Fruit fly (Drosophila melanogaster): ENCODE data around the gene snf.

snf gene

DNA sequence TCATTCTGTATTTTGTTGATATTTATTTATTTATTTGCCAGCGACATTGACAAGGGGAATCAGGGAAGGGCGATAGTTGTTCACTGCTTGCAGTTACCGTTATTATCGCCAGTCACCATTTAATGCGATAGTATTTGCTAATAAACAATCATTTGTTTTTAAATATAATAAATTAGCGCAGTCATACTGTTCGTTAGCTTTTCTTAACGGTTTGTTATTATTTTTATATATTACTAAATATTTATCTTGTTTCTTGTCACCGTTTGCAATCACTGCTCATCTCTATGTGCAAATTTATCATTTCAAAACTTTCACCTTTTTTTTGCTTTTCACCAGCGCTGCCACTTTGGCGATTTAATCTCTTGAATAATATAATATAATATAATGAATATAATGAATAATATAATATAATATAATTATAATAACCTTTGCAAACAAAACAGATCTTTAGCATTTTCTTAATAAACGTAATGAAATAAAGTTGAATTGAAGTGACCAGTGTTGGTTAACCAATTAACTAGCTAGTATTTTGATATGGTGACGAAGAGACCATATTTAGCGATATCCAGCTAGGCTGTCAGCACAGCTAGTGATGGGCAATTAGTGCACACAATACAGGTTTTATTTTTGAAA, 20.3 kb downstream of the snf start, which contains the start of the genes CG3309 and XRCC1:
Gene CG3309, minus strand, starts transcription at position 82 of the 633 bp plus-strand sequence.
Gene XRCC1, plus strand, starts transcription at position 611 of the 633 bp plus-strand sequence.
- TF ChIP-seq HLH106 (tag; optimal IDR thresholded peaks at IDR 0.05) (peak; percentile 52), ey (GFP tag; optimal IDR thresholded peaks at IDR 0.05) (peak; percentile 1), Jra (GFP tag; optimal IDR thresholded peaks at IDR 0.05) (no peak), OdsH (GFP tag; optimal IDR thresholded peaks at IDR 0.05) (peak; percentile 15), brk (GFP tag; optimal IDR thresholded peaks at IDR 0.05) (no peak), br (GFP tag; optimal IDR thresholded peaks at IDR 0.05) (no peak), Vsx2 (GFP tag; optimal IDR thresholded peaks at IDR 0.05; ENCODE audit: partially characterized antibody) (no peak), N (GFP tag; optimal IDR thresholded peaks at IDR 0.05) (no peak), Mio (GFP tag; optimal IDR thresholded peaks at IDR 0.05) (no peak), dl (GFP tag; optimal IDR thresholded peaks at IDR 0.05; ENCODE audit: insufficient read depth in 1 of 2, partially characterized antibody in 2 of 2) (no peak), rgr (GFP tag; optimal IDR thresholded peaks at IDR 0.05) (peak; percentile 57), woc (GFP tag; optimal IDR thresholded peaks at IDR 0.05) (peak; percentile 80), sv (GFP tag; optimal IDR thresholded peaks at IDR 0.05) (no peak), fru (GFP tag; optimal IDR thresholded peaks at IDR 0.05) (peak; percentile 25), dmrt93B (GFP tag; optimal IDR thresholded peaks at IDR 0.05) (peak; percentile 4), foxo (GFP tag; optimal IDR thresholded peaks at IDR 0.05) (peak in 1 of 2 experiments; percentile 61), Hr83 (GFP tag; optimal IDR thresholded peaks at IDR 0.05; ENCODE audit: poor library complexity, severe bottlenecking) (peak; percentile 7), Myc (optimal IDR thresholded peaks at IDR 0.05) (peak; percentile 97), sage (GFP tag; optimal IDR thresholded peaks at IDR 0.05) (peak; percentile 20), Rel (GFP tag; optimal IDR thresholded peaks at IDR 0.05) (no peak), Rel (tag; optimal IDR thresholded peaks at IDR 0.05) (peak; percentile 62), CG9705 (GFP tag; optimal IDR thresholded peaks at IDR 0.05) (peak; percentile 10), h (GFP tag; optimal IDR thresholded peaks at IDR 0.05) (peak; percentile 30), pan (optimal IDR thresholded peaks at IDR 0.05) (no peak), CG32264 (GFP tag; optimal IDR thresholded peaks at IDR 0.05) (no peak), Sp1 (GFP tag; optimal IDR thresholded peaks at IDR 0.05) (peak; percentile 32), dsf (GFP tag; optimal IDR thresholded peaks at IDR 0.05; ENCODE audit: borderline replicate concordance) (peak; percentile 10), Hnf4 (GFP tag; optimal IDR thresholded peaks at IDR 0.05) (no peak), psq (GFP tag; optimal IDR thresholded peaks at IDR 0.05) (peak; percentile 15)

DNA sequence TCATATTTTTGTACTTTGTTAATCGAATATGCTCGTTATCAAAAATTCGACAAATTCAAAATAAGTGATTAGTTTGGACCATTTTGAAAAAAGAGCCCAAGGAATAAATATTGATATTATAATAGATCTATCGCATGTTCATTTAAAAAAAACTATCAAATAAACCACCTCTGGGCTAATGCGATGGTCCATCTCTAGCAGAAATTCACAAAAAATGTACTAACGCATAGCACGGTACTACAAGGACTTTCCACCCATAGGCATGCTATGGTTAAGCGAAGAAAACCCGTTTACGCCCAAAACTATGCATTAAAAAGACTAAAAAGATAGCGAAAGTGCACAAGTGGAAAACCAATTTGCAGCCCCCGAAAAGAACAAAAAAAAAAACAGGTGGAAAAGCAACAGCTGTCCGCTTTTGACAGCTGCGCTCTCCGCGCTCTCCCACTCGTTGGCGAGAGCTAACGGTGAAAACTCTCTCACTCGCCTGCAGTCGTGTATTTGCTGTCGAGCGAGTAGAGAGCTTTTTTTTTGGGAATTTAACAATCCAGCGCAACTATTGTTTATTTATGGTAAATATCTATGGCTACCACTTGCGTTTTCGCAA, 23.3 kb downstream of the snf start, which contains the start of gene CanB:
Gene CanB, plus strand, starts transcription at position 241 of the 604 bp plus-strand sequence.
- TF ChIP-seq Sp1 (GFP tag; optimal IDR thresholded peaks at IDR 0.05) (no peak), br (GFP tag; optimal IDR thresholded peaks at IDR 0.05) (no peak), foxo (GFP tag; optimal IDR thresholded peaks at IDR 0.05) (no peak), rgr (GFP tag; optimal IDR thresholded peaks at IDR 0.05) (peak; percentile 3), N (GFP tag; optimal IDR thresholded peaks at IDR 0.05) (no peak), OdsH (GFP tag; optimal IDR thresholded peaks at IDR 0.05) (no peak), Hnf4 (GFP tag; optimal IDR thresholded peaks at IDR 0.05) (no peak), tai (GFP tag; optimal IDR thresholded peaks at IDR 0.05) (no peak), Abd-B (GFP tag; optimal IDR thresholded peaks at IDR 0.05) (no peak), jim (GFP tag; optimal IDR thresholded peaks at IDR 0.05) (no peak), brk (GFP tag; optimal IDR thresholded peaks at IDR 0.05) (no peak), dsf (GFP tag; optimal IDR thresholded peaks at IDR 0.05; ENCODE audit: borderline replicate concordance) (no peak), Dif (GFP tag; optimal IDR thresholded peaks at IDR 0.05; ENCODE audit: partially characterized antibody) (no peak), dmrt93B (GFP tag; optimal IDR thresholded peaks at IDR 0.05) (no peak), woc (GFP tag; optimal IDR thresholded peaks at IDR 0.05) (peak; percentile 68), GATAd (GFP tag; optimal IDR thresholded peaks at IDR 0.05) (no peak), CG9705 (GFP tag; optimal IDR thresholded peaks at IDR 0.05) (no peak), fru (GFP tag; optimal IDR thresholded peaks at IDR 0.05) (no peak), Mio (GFP tag; optimal IDR thresholded peaks at IDR 0.05) (no peak), CrebA (GFP tag; optimal IDR thresholded peaks at IDR 0.05; ENCODE audit: borderline replicate concordance) (no peak), CG32264 (GFP tag; optimal IDR thresholded peaks at IDR 0.05) (no peak), Myc (optimal IDR thresholded peaks at IDR 0.05) (peak; percentile 6), h (GFP tag; optimal IDR thresholded peaks at IDR 0.05) (peak; percentile 23), Dfd (GFP tag; optimal IDR thresholded peaks at IDR 0.05) (no peak), Hr83 (GFP tag; optimal IDR thresholded peaks at IDR 0.05; ENCODE audit: poor library complexity, severe bottlenecking) (peak; percentile 51), lola (GFP tag; optimal IDR thresholded peaks at IDR 0.05) (no peak), Rel (GFP tag; optimal IDR thresholded peaks at IDR 0.05) (no peak), Rel (tag; optimal IDR thresholded peaks at IDR 0.05) (no peak), sage (GFP tag; optimal IDR thresholded peaks at IDR 0.05) (no peak), HLH106 (tag; optimal IDR thresholded peaks at IDR 0.05) (no peak), Jra (GFP tag; optimal IDR thresholded peaks at IDR 0.05) (no peak)

Measured in whole organism, wandering third instar larva.